Worm (Caenorhabditis elegans) whole organism, young adult: Measurements from ENCODE around the gene sri-25.

Experiments used
- B0336.3 ChIP-seq: fragments of 200-800 bp; sonication (Bioruptor generic); IDR thresholded peaks from 2 replicates; pipeline ENCODE4 v1.3.6; 2022; ENCODE audit warnings: missing genetic modification characterization, missing compliant biosample characterization
- C17E4.6 ChIP-seq: fragments of 200-800 bp; sonication (Bioruptor generic); IDR thresholded peaks from 2 replicates; pipeline ENCODE4 v1.3.6; 2022; ENCODE audit warnings: missing genetic modification reagents, missing genetic modification characterization, missing compliant biosample characterization
- F55B11.4 ChIP-seq: sonication (generic microtip); optimal IDR thresholded peaks from 2 replicates; lab custom pipeline; 2016; ENCODE audit warnings: missing compliant biosample characterization, missing genetic modification characterization, borderline replicate concordance; ENCODE audit not compliant: insufficient read depth
- F57A8.1 ChIP-seq: fragments of 200-800 bp; sonication (Bioruptor generic); optimal IDR thresholded peaks from 2 replicates; lab custom pipeline; 2018; ENCODE audit warnings: mild to moderate bottlenecking, missing genetic modification characterization, moderate library complexity, missing compliant biosample characterization
- T07F8.4 ChIP-seq: sonication (generic microtip); optimal IDR thresholded peaks from 2 replicates; lab custom pipeline; 2016; ENCODE audit warnings: mild to moderate bottlenecking, missing genetic modification characterization, moderate library complexity, missing compliant biosample characterization
- Y53F4B.3 ChIP-seq: fragments of 200-800 bp; sonication (Bioruptor generic); IDR thresholded peaks from 2 replicates; pipeline ENCODE4 v1.3.6; 2022; ENCODE audit warnings: missing genetic modification reagents, missing genetic modification characterization, missing compliant biosample characterization
- Y67H2A.10 ChIP-seq: fragments of 200-800 bp; sonication (Bioruptor generic); conservative IDR thresholded peaks from 2 replicates; pipeline ENCODE4 v1.3.6; 2022; ENCODE audit warnings: missing genetic modification reagents, missing genetic modification characterization, missing compliant biosample characterization
- Y95B8A.8 ChIP-seq: fragments of 200-800 bp; sonication (Bioruptor generic); IDR thresholded peaks from 2 replicates; pipeline ENCODE4 v1.3.6; 2022; ENCODE audit warnings: missing genetic modification reagents, missing genetic modification characterization, missing compliant biosample characterization
- bed-1 ChIP-seq: fragments of 200-800 bp; sonication (Bioruptor generic); IDR thresholded peaks from 2 replicates; pipeline ENCODE4 v1.3.6; 2022; ENCODE audit warnings: missing genetic modification reagents, missing genetic modification characterization, missing compliant biosample characterization
- ccch-3 ChIP-seq: fragments of 200-800 bp; sonication (Bioruptor generic); optimal IDR thresholded peaks from 2 replicates; lab custom pipeline; 2018; ENCODE audit warnings: mild to moderate bottlenecking, missing genetic modification characterization, missing compliant biosample characterization
- cebp-2 ChIP-seq: fragments of 200-800 bp; sonication (Bioruptor generic); IDR thresholded peaks from 2 replicates; pipeline ENCODE4 v1.3.6; 2022; ENCODE audit warnings: missing genetic modification characterization, missing compliant biosample characterization
- ceh-91 ChIP-seq: fragments of 200-800 bp; sonication (Bioruptor generic); IDR thresholded peaks from 2 replicates; pipeline ENCODE4 v1.3.6; 2022; ENCODE audit warnings: missing genetic modification reagents, missing genetic modification characterization, missing compliant biosample characterization
- egl-18 ChIP-seq: fragments of 200-800 bp; sonication (Bioruptor generic); IDR thresholded peaks from 2 replicates; pipeline ENCODE4 v1.3.6; 2022; ENCODE audit warnings: missing genetic modification reagents, missing genetic modification characterization, missing compliant biosample characterization
- ekl-4 ChIP-seq: fragments of 200-800 bp; sonication (Bioruptor generic); IDR thresholded peaks from 2 replicates; pipeline ENCODE4 v1.3.6; 2022; ENCODE audit warnings: missing genetic modification reagents, missing genetic modification characterization, missing compliant biosample characterization
- fkh-3 ChIP-seq: sonication (generic microtip); optimal IDR thresholded peaks from 2 replicates; lab custom pipeline; 2016; ENCODE audit warnings: mild to moderate bottlenecking, missing genetic modification characterization, missing compliant biosample characterization
- gei-17 ChIP-seq: fragments of 200-800 bp; sonication (Bioruptor generic); optimal IDR thresholded peaks from 2 replicates; lab custom pipeline; 2018; ENCODE audit warnings: mild to moderate bottlenecking, missing genetic modification characterization, missing compliant biosample characterization
- hmg-1.2 ChIP-seq: fragments of 200-800 bp; sonication (Bioruptor generic); IDR thresholded peaks from 2 replicates; pipeline ENCODE4 v1.3.6; 2022; ENCODE audit warnings: missing genetic modification reagents, missing genetic modification characterization, missing compliant biosample characterization
- hsf-1 ChIP-seq: fragments of 200-800 bp; sonication (Bioruptor generic); IDR thresholded peaks from 2 replicates; pipeline ENCODE4 v1.3.6; 2022; ENCODE audit warnings: missing genetic modification reagents, missing genetic modification characterization, missing compliant biosample characterization
- let-607 ChIP-seq, 2 experiments: fragments of 200-800 bp in 1 of 2; sonication (Bioruptor generic) in 1 of 2; sonication (generic microtip) in 1 of 2; optimal IDR thresholded peaks; 2 replicates each; lab custom pipeline; 2016 to 2018; ENCODE audit warnings: mild to moderate bottlenecking in 2 of 2, missing compliant biosample characterization in 2 of 2, missing genetic modification characterization in 2 of 2, moderate library complexity in 2 of 2, missing genotype in 1 of 2
- lin-35 ChIP-seq, 3 experiments: fragments of 150-350 bp in 2 of 3; sonication (generic microtip) in 1 of 3; optimal IDR thresholded peaks; 2 replicates each; lab custom pipeline; 2014 to 2018; ENCODE audit warnings: missing biosample characterization in 3 of 3, missing genetic modification characterization in 3 of 3, missing genetic modification reagents in 3 of 3
- lin-54 ChIP-seq: fragments of 200-800 bp; sonication (Bioruptor generic); optimal IDR thresholded peaks from 2 replicates; lab custom pipeline; 2018; ENCODE audit warnings: mild to moderate bottlenecking, missing genetic modification characterization, missing compliant biosample characterization
- madf-10 ChIP-seq: sonication (generic microtip); optimal IDR thresholded peaks from 2 replicates; lab custom pipeline; 2016; ENCODE audit warnings: mild to moderate bottlenecking, missing genetic modification characterization, missing compliant biosample characterization
- madf-6 ChIP-seq: fragments of 200-800 bp; sonication (Bioruptor generic); IDR thresholded peaks from 2 replicates; pipeline ENCODE4 v1.3.6; 2022; ENCODE audit warnings: missing genetic modification reagents, missing genetic modification characterization, missing compliant biosample characterization
- madf-8 ChIP-seq: fragments of 200-800 bp; sonication (Bioruptor generic); conservative IDR thresholded peaks from 2 replicates; pipeline ENCODE4 v1.3.6; 2022; ENCODE audit warnings: missing genetic modification reagents, missing genetic modification characterization, missing compliant biosample characterization
- mel-28 ChIP-seq: sonication (generic microtip); optimal IDR thresholded peaks from 2 replicates; lab custom pipeline; 2016; ENCODE audit warnings: borderline replicate concordance, mild to moderate bottlenecking, missing genetic modification characterization, missing compliant biosample characterization
- mes-4 ChIP-seq: sonication (generic microtip); optimal IDR thresholded peaks from 2 replicates; lab custom pipeline; 2016; ENCODE audit warnings: missing genotype, missing genetic modification characterization, missing compliant biosample characterization
- nfyb-1 ChIP-seq: fragments of 200-800 bp; sonication (Bioruptor generic); IDR thresholded peaks from 2 replicates; pipeline ENCODE4 v1.3.6; 2022; ENCODE audit warnings: missing genetic modification reagents, missing genetic modification characterization, missing compliant biosample characterization
- nhr-120 ChIP-seq: fragments of 200-800 bp; sonication (Bioruptor generic); IDR thresholded peaks from 2 replicates; pipeline ENCODE4 v1.3.6; 2022; ENCODE audit warnings: missing genetic modification characterization, missing compliant biosample characterization
- nhr-80 ChIP-seq: sonication (generic microtip); optimal IDR thresholded peaks from 2 replicates; lab custom pipeline; 2016; ENCODE audit warnings: missing genetic modification characterization, missing compliant biosample characterization
- nhr-90 ChIP-seq: sonication (generic microtip); optimal IDR thresholded peaks from 2 replicates; lab custom pipeline; 2016; ENCODE audit warnings: missing genotype, mild to moderate bottlenecking, missing genetic modification characterization, missing compliant biosample characterization
- pha-4 ChIP-seq: fragments of 150-350 bp; sonication (generic microtip); optimal IDR thresholded peaks from 2 replicates; lab custom pipeline; 2014; ENCODE audit warnings: missing biosample characterization, missing genetic modification reagents, missing genetic modification characterization
- rec-8 ChIP-seq, 2 experiments: sonication (generic microtip); optimal IDR thresholded peaks; 2 replicates each; lab custom pipeline; 2016; ENCODE audit warnings: mild to moderate bottlenecking in 2 of 2, missing genetic modification characterization in 2 of 2, missing genetic modification reagents in 2 of 2, missing genotype in 2 of 2, missing biosample characterization in 1 of 2, missing compliant biosample characterization in 1 of 2, moderate library complexity in 1 of 2
- sdz-38 ChIP-seq: sonication (generic microtip); optimal IDR thresholded peaks from 2 replicates; lab custom pipeline; 2016; ENCODE audit warnings: missing genotype, missing genetic modification characterization, missing compliant biosample characterization
- snpc-3.4 ChIP-seq: sonication (generic microtip); optimal IDR thresholded peaks from 2 replicates; lab custom pipeline; 2017; ENCODE audit warnings: missing genetic modification characterization, mild to moderate bottlenecking, missing compliant biosample characterization, antibody characterized with exemption, moderate library complexity, missing genotype, missing genetic modification reagents
- sptf-2 ChIP-seq: fragments of 200-800 bp; sonication (Bioruptor generic); optimal IDR thresholded peaks from 2 replicates; lab custom pipeline; 2018; ENCODE audit warnings: mild to moderate bottlenecking, missing genetic modification characterization, missing compliant biosample characterization
- ztf-22 ChIP-seq: fragments of 200-800 bp; sonication (Bioruptor generic); optimal IDR thresholded peaks from 2 replicates; lab custom pipeline; 2018; ENCODE audit warnings: mild to moderate bottlenecking, missing genetic modification characterization, moderate library complexity, missing compliant biosample characterization
- ztf-3 ChIP-seq: fragments of 200-800 bp; sonication (Bioruptor generic); optimal IDR thresholded peaks from 2 replicates; lab custom pipeline; 2018; ENCODE audit warnings: mild to moderate bottlenecking, missing genetic modification characterization, missing compliant biosample characterization

sri-25 gene

DNA sequence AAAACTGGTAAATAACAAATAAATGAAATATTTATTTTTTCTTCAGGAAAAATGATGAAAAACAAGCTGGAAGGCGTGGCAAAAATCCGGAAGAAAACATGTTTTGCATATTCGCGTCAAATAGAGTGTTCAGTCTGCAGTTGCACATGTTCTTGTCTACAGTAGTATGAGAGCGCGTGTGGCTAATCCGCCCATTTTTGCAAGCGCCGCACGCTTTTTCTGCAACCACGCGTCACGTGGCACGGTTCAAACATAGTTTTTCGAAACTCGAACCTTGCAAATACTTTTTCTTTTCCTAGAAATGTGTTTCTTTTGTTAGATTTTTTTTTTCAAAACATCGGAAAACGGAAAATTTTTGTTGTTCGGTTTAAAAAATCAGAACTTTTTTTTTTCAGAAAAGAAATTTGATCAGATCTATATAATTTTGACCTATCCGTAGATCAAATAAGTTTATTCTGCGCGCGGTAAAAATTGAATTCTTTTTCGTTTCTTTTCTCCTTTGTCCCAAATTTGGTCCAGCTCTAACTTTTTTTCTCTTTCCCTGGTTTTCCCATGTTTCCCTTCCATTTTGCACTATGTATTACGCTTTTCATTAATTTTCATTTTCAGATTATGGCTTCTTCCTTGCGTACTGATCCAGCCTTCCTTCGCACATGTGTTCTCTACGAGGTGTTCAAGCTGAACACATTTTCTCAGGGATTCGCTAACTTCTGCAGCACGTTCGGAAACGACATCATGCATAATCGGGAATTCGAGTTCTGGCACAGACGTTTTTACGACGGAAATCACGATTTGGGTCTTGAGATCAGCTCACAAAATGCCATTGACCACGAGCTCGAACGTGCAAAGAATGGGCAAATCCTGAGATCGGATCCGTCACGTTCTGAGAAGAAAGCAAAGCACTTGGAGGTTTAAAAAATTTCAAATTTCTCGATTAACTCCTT is 32.4 kb upstream of the sri-25 start, which contains the start of gene Y75B12B.1 (continued):
- TF ChIP-seq rec-8 (tag; optimal IDR thresholded peaks at IDR 0.05; lab: Kevin White, UChicago) (peak in 1 of 2 experiments; percentile 29), madf-6 (GFP tag; lab: Robert Waterston, UW) (peak; percentile 94), sptf-2 (GFP tag; lab: Kevin White, UChicago) (no peak), F55B11.4 (tag; lab: Kevin White, UChicago) (no peak), let-607 (tag; optimal IDR thresholded peaks at IDR 0.05; lab: Kevin White, UChicago) (no peak), nhr-90 (no peak), ekl-4 (GFP tag; lab: Robert Waterston, UW) (0 out of 2 replicates have a peak, but pooled peaks have one; percentile 52), Y67H2A.10 (GFP tag; lab: Robert Waterston, UW) (no peak), mel-28 (tag; lab: Kevin White, UChicago) (no peak), B0336.3 (GFP tag; lab: Robert Waterston, UW) (peak; percentile 84), Y53F4B.3 (GFP tag; lab: Robert Waterston, UW) (no peak), madf-10 (tag; lab: Kevin White, UChicago) (no peak), Y95B8A.8 (GFP tag; lab: Robert Waterston, UW) (no peak), cebp-2 (no peak), bed-1 (GFP tag; lab: Robert Waterston, UW) (no peak), nhr-80 (no peak), fkh-3 (tag; lab: Kevin White, UChicago) (no peak), ztf-22 (GFP tag; lab: Kevin White, UChicago) (no peak), F57A8.1 (GFP tag; lab: Kevin White, UChicago) (no peak), lin-35 (GFP tag; optimal IDR thresholded peaks at IDR 0.05; lab: Kevin White, UChicago) (peak in 2 of 3 experiments; percentile 37 to 39), snpc-3.4 (tag; lab: Kevin White, UChicago) (peak; percentile 66), lin-54 (peak; percentile 67), ztf-3 (GFP tag; lab: Kevin White, UChicago) (no peak), sdz-38 (tag; lab: Kevin White, UChicago) (no peak), egl-18 (GFP tag; lab: Robert Waterston, UW) (no peak), C17E4.6 (GFP tag; lab: Robert Waterston, UW) (no peak), ceh-91 (peak; percentile 74), hsf-1 (GFP tag; lab: Robert Waterston, UW) (peak; percentile 84), pha-4 (tag; lab: Kevin White, UChicago) (no peak), gei-17 (GFP tag; lab: Kevin White, UChicago) (no peak), T07F8.4 (tag; lab: Kevin White, UChicago) (no peak), ccch-3 (GFP tag; lab: Kevin White, UChicago) (no peak), mes-4 (tag; lab: Kevin White, UChicago) (no peak), nfyb-1 (GFP tag; lab: Robert Waterston, UW) (no peak), nhr-120 (no peak), madf-8 (peak; percentile 66), hmg-1.2 (GFP tag; lab: Robert Waterston, UW) (peak; percentile 9; the same call in 1 of the 2 replicates)
